Worm (Caenorhabditis elegans) whole organism, L4/young adult: ENCODE measurements around the gene pals-25.

ENCODE experiments used
- dao-5 ChIP-seq: sonication (generic microtip); optimal IDR thresholded peaks from 2 replicates; lab custom pipeline; 2016; ENCODE audit warnings: missing genotype, missing genetic modification characterization, moderate library complexity, missing compliant biosample characterization
- him-1 ChIP-seq: sonication (generic microtip); optimal IDR thresholded peaks from 2 replicates; lab custom pipeline; 2016; ENCODE audit warnings: missing genotype, missing genetic modification reagents, missing genetic modification characterization, missing compliant biosample characterization

- TF ChIP-seq him-1 (tag; lab: Kevin White, UChicago) (no peak), dao-5 (tag; lab: Kevin White, UChicago) (no peak)
These were observed 14.1 kb upstream of the pals-25 start, which contains the start of gene pals-24 for ce11 chrIII:120199-120598.
